Worm (Caenorhabditis elegans) whole organism, early embryonic: Measurements from ENCODE around the gene sdz-23.

ENCODE experiments used
- F13C5.2 ChIP-seq: sonication (generic microtip); optimal IDR thresholded peaks from 2 replicates; lab custom pipeline; 2017; ENCODE audit warnings: mild to moderate bottlenecking, missing genetic modification characterization, inconsistent platforms, missing compliant biosample characterization
- ama-1 ChIP-seq: fragments of 150-350 bp; optimal IDR thresholded peaks from 2 replicates; lab custom pipeline; 2014
- ceh-13 ChIP-seq: fragments of 200-800 bp; sonication (Bioruptor generic); optimal IDR thresholded peaks from 2 replicates; lab custom pipeline; 2018; ENCODE audit warnings: mild to moderate bottlenecking, missing genetic modification characterization, missing compliant biosample characterization
- ceh-36 ChIP-seq: sonication (generic microtip); optimal IDR thresholded peaks from 2 replicates; lab custom pipeline; 2016; ENCODE audit warnings: missing genetic modification characterization, inconsistent platforms, missing compliant biosample characterization
- ets-7 ChIP-seq: sonication (generic microtip); optimal IDR thresholded peaks from 2 replicates; lab custom pipeline; 2016; ENCODE audit warnings: missing genotype, missing genetic modification characterization, missing compliant biosample characterization
- flt-1 ChIP-seq: fragments of 200-800 bp; sonication (Bioruptor generic); IDR thresholded peaks from 2 replicates; pipeline ENCODE4 v1.3.6; 2022; ENCODE audit warnings: missing genetic modification characterization, missing compliant biosample characterization
- hnd-1 ChIP-seq: sonication (generic microtip); optimal IDR thresholded peaks from 2 replicates; lab custom pipeline; 2016; ENCODE audit warnings: missing genetic modification characterization, missing compliant biosample characterization
- pes-1 ChIP-seq: fragments of 200-800 bp; sonication (Bioruptor generic); IDR thresholded peaks from 2 replicates; pipeline ENCODE4 v1.3.6; 2022; ENCODE audit warnings: missing genetic modification reagents, missing genetic modification characterization, missing compliant biosample characterization
- scrt-1 ChIP-seq: fragments of 200-800 bp; sonication (Bioruptor generic); IDR thresholded peaks from 2 replicates; pipeline ENCODE4 v1.3.6; 2022; ENCODE audit warnings: missing genetic modification characterization, missing compliant biosample characterization
- sea-1 ChIP-seq: fragments of 200-800 bp; sonication (Bioruptor generic); conservative IDR thresholded peaks from 2 replicates; pipeline ENCODE4 v1.3.6; 2022; ENCODE audit warnings: missing genetic modification characterization, missing compliant biosample characterization
- tbx-11 ChIP-seq: fragments of 200-800 bp; sonication (Bioruptor generic); IDR thresholded peaks from 2 replicates; pipeline ENCODE4 v1.3.6; 2022; ENCODE audit warnings: missing genetic modification characterization, missing compliant biosample characterization
- tbx-37 ChIP-seq: fragments of 200-800 bp; sonication (Bioruptor generic); conservative IDR thresholded peaks from 2 replicates; pipeline ENCODE4 v1.3.6; 2022; ENCODE audit warnings: missing genetic modification reagents, missing genetic modification characterization, missing compliant biosample characterization
- tra-4 ChIP-seq: sonication (generic microtip); optimal IDR thresholded peaks from 2 replicates; lab custom pipeline; 2017; ENCODE audit warnings: missing genetic modification characterization, missing compliant biosample characterization

- no peak for TF ChIP-seq tbx-37
- no peak for TF ChIP-seq ama-1 (lab: Kevin White, UChicago)
- TF ChIP-seq pes-1 (GFP tag; lab: Robert Waterston, UW) = no peak
- TF ChIP-seq F13C5.2 (tag; lab: Kevin White, UChicago) = no peak
- TF ChIP-seq ceh-36 = no peak
- no peak for TF ChIP-seq hnd-1 (tag; lab: Kevin White, UChicago)
- TF ChIP-seq flt-1 (GFP tag; lab: Robert Waterston, UW) = no peak
- TF ChIP-seq scrt-1 (GFP tag; lab: Robert Waterston, UW) = no peak
- no peak for TF ChIP-seq sea-1 (GFP tag; lab: Robert Waterston, UW)
- no peak for TF ChIP-seq ceh-13 (GFP tag; lab: Kevin White, UChicago)
- TF ChIP-seq tra-4 = no peak
- TF ChIP-seq ets-7 = no peak
- TF ChIP-seq tbx-11 (GFP tag; lab: Robert Waterston, UW) = no peak
Measured at ce11 chrV:8067800-8068199, 31.6 kb upstream of the sdz-23 start, which contains the start of gene str-140.
